Fruit fly (Drosophila melanogaster) whole organism, pupa: ENCODE data around the gene AspRS-m.

Experiments
- CG34367 ChIP-seq: fragments of 200-800 bp; sonication (Bioruptor generic); optimal IDR thresholded peaks from 2 replicates; lab custom pipeline; 2018; ENCODE audit warnings: missing biosample characterization, mild to moderate bottlenecking, missing genetic modification characterization
- CG8159 ChIP-seq: fragments of 200-800 bp; sonication (Bioruptor generic); optimal IDR thresholded peaks from 3 replicates; lab custom pipeline; 2018; ENCODE audit warnings: missing biosample characterization, mild to moderate bottlenecking, missing genetic modification characterization, moderate library complexity
- EcR ChIP-seq: fragments of 200-800 bp; sonication (Bioruptor generic); optimal IDR thresholded peaks from 3 replicates; lab custom pipeline; 2019; ENCODE audit warnings: missing biosample characterization, missing genetic modification characterization, mild to moderate bottlenecking, moderate library complexity, missing genetic modification reagents

DNA sequence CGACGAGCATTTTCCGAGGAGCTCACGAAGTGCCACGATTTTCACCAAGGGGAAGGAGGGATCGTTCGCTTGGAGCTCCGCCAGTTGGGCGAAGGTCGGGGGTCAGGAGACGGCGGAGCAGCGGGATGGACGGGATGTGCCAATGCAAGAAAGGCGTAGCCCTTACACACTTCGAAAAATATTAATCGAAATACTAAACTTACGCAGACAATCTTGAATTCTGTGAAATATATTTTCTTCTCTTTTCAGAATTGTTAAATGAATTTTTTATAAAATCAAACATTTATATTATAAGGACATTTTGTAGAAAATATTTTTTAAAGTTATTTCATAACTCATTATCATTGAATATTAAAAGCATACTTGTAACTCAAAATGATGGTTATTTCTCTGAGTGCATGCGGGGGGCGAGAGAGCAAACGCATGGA, 42.0 kb downstream of the AspRS-m start:
- no peak for TF ChIP-seq CG34367
- no peak for TF ChIP-seq EcR
- no peak for TF ChIP-seq CG8159 (tag; lab: Kevin White, UChicago)
